Fruit fly (Drosophila melanogaster): ENCODE data around the gene CG43922.
A peak's percentile ranks its signal among the peaks of the same experiment; 100 is the strongest.

Gene CG43922

dm6 chr2L:6338367-6338975 is 29.9 kb upstream of the CG43922 start, which contains the start of the genes Pez and Cpr:
Gene Pez (minus strand): TSS chr2L:6338671.
Gene Cpr (plus strand): TSS chr2L:6338836.
- TF ChIP-seq psq (GFP tag; optimal IDR thresholded peaks at IDR 0.05) (no peak), CrebA (GFP tag; optimal IDR thresholded peaks at IDR 0.05; ENCODE audit: borderline replicate concordance) (no peak), dl (GFP tag; optimal IDR thresholded peaks at IDR 0.05; ENCODE audit: insufficient read depth in 1 of 2, partially characterized antibody in 2 of 2) (no peak), dmrt93B (GFP tag; optimal IDR thresholded peaks at IDR 0.05) (no peak), pan (optimal IDR thresholded peaks at IDR 0.05) (no peak), rgr (GFP tag; optimal IDR thresholded peaks at IDR 0.05) (no peak), usp (GFP tag; optimal IDR thresholded peaks at IDR 0.05) (no peak), Dfd (GFP tag; optimal IDR thresholded peaks at IDR 0.05) (no peak), Myc (optimal IDR thresholded peaks at IDR 0.05) (no peak), HLH106 (tag; optimal IDR thresholded peaks at IDR 0.05) (no peak), tai (GFP tag; optimal IDR thresholded peaks at IDR 0.05) (no peak), brk (GFP tag; optimal IDR thresholded peaks at IDR 0.05) (no peak), sv (GFP tag; optimal IDR thresholded peaks at IDR 0.05) (peak; percentile 21), ey (GFP tag; optimal IDR thresholded peaks at IDR 0.05) (peak; percentile 17), Hnf4 (GFP tag; optimal IDR thresholded peaks at IDR 0.05) (no peak), lola (GFP tag; optimal IDR thresholded peaks at IDR 0.05) (no peak), dsf (GFP tag; optimal IDR thresholded peaks at IDR 0.05; ENCODE audit: borderline replicate concordance) (no peak), CG32264 (GFP tag; optimal IDR thresholded peaks at IDR 0.05) (no peak), Hr83 (GFP tag; optimal IDR thresholded peaks at IDR 0.05; ENCODE audit: poor library complexity, severe bottlenecking) (peak; percentile 46), N (GFP tag; optimal IDR thresholded peaks at IDR 0.05) (no peak), Mio (GFP tag; optimal IDR thresholded peaks at IDR 0.05) (no peak), fru (GFP tag; optimal IDR thresholded peaks at IDR 0.05) (peak; percentile 85), Rel (GFP tag; optimal IDR thresholded peaks at IDR 0.05) (no peak), Rel (tag; optimal IDR thresholded peaks at IDR 0.05) (peak; percentile 26), br (GFP tag; optimal IDR thresholded peaks at IDR 0.05) (peak; percentile 44), Abd-B (GFP tag; optimal IDR thresholded peaks at IDR 0.05) (no peak), h (GFP tag; optimal IDR thresholded peaks at IDR 0.05) (peak; percentile 66), Jra (GFP tag; optimal IDR thresholded peaks at IDR 0.05) (no peak), Sp1 (GFP tag; optimal IDR thresholded peaks at IDR 0.05) (peak; percentile 9), Hr78 (GFP tag; optimal IDR thresholded peaks at IDR 0.05) (no peak), CG9705 (GFP tag; optimal IDR thresholded peaks at IDR 0.05) (no peak), sage (GFP tag; optimal IDR thresholded peaks at IDR 0.05) (peak; percentile 16), Vsx2 (GFP tag; optimal IDR thresholded peaks at IDR 0.05; ENCODE audit: partially characterized antibody) (no peak)

- TF ChIP-seq N (GFP tag; optimal IDR thresholded peaks at IDR 0.05): no peak
- peak; percentile 58 for TF ChIP-seq Myc (optimal IDR thresholded peaks at IDR 0.05)
Observed at dm6 chr2L:6337843-6338366, 29.4 kb upstream of the CG43922 start.

dm6 chr2L:6324386-6324744 is 15.8 kb upstream of the CG43922 start:
- TF ChIP-seq CrebA (GFP tag; optimal IDR thresholded peaks at IDR 0.05; ENCODE audit: borderline replicate concordance): no peak
- peak; percentile 42 for TF ChIP-seq Hr83 (GFP tag; optimal IDR thresholded peaks at IDR 0.05; ENCODE audit: poor library complexity, severe bottlenecking)
- no peak for TF ChIP-seq usp (GFP tag; optimal IDR thresholded peaks at IDR 0.05)
- TF ChIP-seq Abd-B (GFP tag; optimal IDR thresholded peaks at IDR 0.05): peak; percentile 47
- TF ChIP-seq psq (GFP tag; optimal IDR thresholded peaks at IDR 0.05): no peak
- TF ChIP-seq Vsx2 (GFP tag; optimal IDR thresholded peaks at IDR 0.05; ENCODE audit: partially characterized antibody): no peak
- peak; percentile 42 for TF ChIP-seq h (GFP tag; optimal IDR thresholded peaks at IDR 0.05)
- TF ChIP-seq Myc (optimal IDR thresholded peaks at IDR 0.05): no peak
- TF ChIP-seq pan (optimal IDR thresholded peaks at IDR 0.05): no peak
- no peak for TF ChIP-seq rgr (GFP tag; optimal IDR thresholded peaks at IDR 0.05)
- no peak for TF ChIP-seq woc (GFP tag; optimal IDR thresholded peaks at IDR 0.05)
- TF ChIP-seq Dfd (GFP tag; optimal IDR thresholded peaks at IDR 0.05): no peak
- peak in 1 of 2 experiments; percentile 36 for TF ChIP-seq dl (GFP tag; optimal IDR thresholded peaks at IDR 0.05; ENCODE audit: insufficient read depth in 1 of 2, partially characterized antibody in 2 of 2)
- TF ChIP-seq Sp1 (GFP tag; optimal IDR thresholded peaks at IDR 0.05): peak; percentile 89
- peak; percentile 56 for TF ChIP-seq CG32264 (GFP tag; optimal IDR thresholded peaks at IDR 0.05)
- TF ChIP-seq br (GFP tag; optimal IDR thresholded peaks at IDR 0.05): peak; percentile 69
- TF ChIP-seq CG9705 (GFP tag; optimal IDR thresholded peaks at IDR 0.05): peak; percentile 31
- no peak for TF ChIP-seq Mio (GFP tag; optimal IDR thresholded peaks at IDR 0.05)
- TF ChIP-seq ey (GFP tag; optimal IDR thresholded peaks at IDR 0.05): no peak
- peak; percentile 35 for TF ChIP-seq jim (GFP tag; optimal IDR thresholded peaks at IDR 0.05)
- no peak for TF ChIP-seq Hnf4 (GFP tag; optimal IDR thresholded peaks at IDR 0.05)
- TF ChIP-seq fru (GFP tag; optimal IDR thresholded peaks at IDR 0.05): no peak
- TF ChIP-seq Jra (GFP tag; optimal IDR thresholded peaks at IDR 0.05): no peak
- TF ChIP-seq lola (GFP tag; optimal IDR thresholded peaks at IDR 0.05): no peak
- no peak for TF ChIP-seq N (GFP tag; optimal IDR thresholded peaks at IDR 0.05)
- no peak for TF ChIP-seq GATAd (GFP tag; optimal IDR thresholded peaks at IDR 0.05)
- TF ChIP-seq Dif (GFP tag; optimal IDR thresholded peaks at IDR 0.05; ENCODE audit: partially characterized antibody): peak; percentile 58
- no peak for TF ChIP-seq Hr78 (GFP tag; optimal IDR thresholded peaks at IDR 0.05)
- no peak for TF ChIP-seq HLH106 (tag; optimal IDR thresholded peaks at IDR 0.05)
- no peak for TF ChIP-seq dsf (GFP tag; optimal IDR thresholded peaks at IDR 0.05; ENCODE audit: borderline replicate concordance)
- TF ChIP-seq tai (GFP tag; optimal IDR thresholded peaks at IDR 0.05): no peak
- no peak for TF ChIP-seq brk (GFP tag; optimal IDR thresholded peaks at IDR 0.05)
- peak; percentile 23 for TF ChIP-seq OdsH (GFP tag; optimal IDR thresholded peaks at IDR 0.05)
- peak; percentile 4 for TF ChIP-seq sage (GFP tag; optimal IDR thresholded peaks at IDR 0.05)
- TF ChIP-seq sv (GFP tag; optimal IDR thresholded peaks at IDR 0.05): no peak
- TF ChIP-seq foxo (GFP tag; optimal IDR thresholded peaks at IDR 0.05): peak in 1 of 2 experiments; percentile 81
- no peak for TF ChIP-seq dmrt93B (GFP tag; optimal IDR thresholded peaks at IDR 0.05)
- TF ChIP-seq Rel (GFP tag; optimal IDR thresholded peaks at IDR 0.05): peak; percentile 90
- TF ChIP-seq Rel (tag; optimal IDR thresholded peaks at IDR 0.05): peak; percentile 69

All from whole organism, wandering third instar larva.